Worm (Caenorhabditis elegans) whole organism, L4/young adult: ENCODE data around the gene F59E12.17.

Source experiments
- W03F9.2 ChIP-seq: fragments of 150-350 bp; optimal IDR thresholded peaks from 2 replicates; lab custom pipeline; 2014; ENCODE audit warnings: missing biosample characterization, missing genetic modification characterization
- him-1 ChIP-seq: sonication (generic microtip); optimal IDR thresholded peaks from 2 replicates; lab custom pipeline; 2016; ENCODE audit warnings: missing genotype, missing genetic modification reagents, missing genetic modification characterization, missing compliant biosample characterization

DNA sequence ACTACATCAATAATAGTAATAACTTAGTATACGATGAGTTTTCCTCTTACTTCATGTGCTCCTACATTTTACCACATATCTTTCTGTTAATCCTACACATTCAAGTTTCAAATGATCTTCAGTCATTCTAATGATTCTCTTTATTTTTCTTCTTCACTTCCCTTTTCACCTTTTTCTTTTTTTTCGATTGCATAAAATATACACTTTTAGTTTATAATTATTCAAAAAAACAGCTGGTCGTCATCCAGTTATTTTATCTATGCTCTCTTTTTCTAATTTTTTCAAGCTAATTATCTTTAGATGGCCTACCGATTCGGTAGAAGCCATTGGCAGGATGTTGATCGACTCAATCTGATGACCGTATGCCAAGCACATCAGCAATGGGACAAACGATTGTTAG lies 4.9 kb upstream of the F59E12.17 start, which contains the start of gene F59E12.1:
- TF ChIP-seq W03F9.2 (tag; lab: Kevin White, UChicago) = no peak
- no peak for TF ChIP-seq him-1 (tag; lab: Kevin White, UChicago)
